Worm (Caenorhabditis elegans) whole organism, L1 larva: Measurements from ENCODE around the gene gldi-9.
A peak's percentile ranks its signal among the peaks of the same experiment; 100 is the strongest.

Experiments used
- C04F5.9 ChIP-seq: sonication (generic microtip); optimal IDR thresholded peaks from 2 replicates; lab custom pipeline; 2016; ENCODE audit warnings: missing genetic modification characterization, missing compliant biosample characterization
- C16A3.4 ChIP-seq: fragments of 150-350 bp; optimal IDR thresholded peaks from 2 replicates; lab custom pipeline; 2014; ENCODE audit warnings: missing biosample characterization, missing genetic modification characterization
- C34B4.2 ChIP-seq: sonication (generic microtip); optimal IDR thresholded peaks from 2 replicates; lab custom pipeline; 2017; ENCODE audit warnings: mild to moderate bottlenecking, missing genetic modification characterization, missing compliant biosample characterization
- F16B12.6 ChIP-seq: fragments of 150-350 bp; optimal IDR thresholded peaks from 2 replicates; lab custom pipeline; 2014; ENCODE audit warnings: missing biosample characterization, missing genetic modification characterization
- alr-1 ChIP-seq: fragments of 200-800 bp; sonication (Bioruptor generic); optimal IDR thresholded peaks from 2 replicates; lab custom pipeline; 2018; ENCODE audit warnings: borderline replicate concordance, mild to moderate bottlenecking, missing genetic modification characterization, missing compliant biosample characterization
- ama-1 ChIP-seq: fragments of 150-350 bp; optimal IDR thresholded peaks from 2 replicates; lab custom pipeline; 2014
- blmp-1 ChIP-seq: fragments of 150-350 bp; optimal IDR thresholded peaks from 2 replicates; lab custom pipeline; 2014; ENCODE audit warnings: missing biosample characterization, missing genetic modification characterization
- ceh-63 ChIP-seq: fragments of 200-800 bp; sonication (Bioruptor generic); optimal IDR thresholded peaks from 2 replicates; lab custom pipeline; 2018; ENCODE audit warnings: mild to moderate bottlenecking, missing genetic modification characterization, missing compliant biosample characterization
- ceh-90 ChIP-seq: sonication (generic microtip); optimal IDR thresholded peaks from 2 replicates; lab custom pipeline; 2016; ENCODE audit warnings: missing genetic modification characterization, missing compliant biosample characterization
- ces-1 ChIP-seq: fragments of 150-350 bp; optimal IDR thresholded peaks from 2 replicates; lab custom pipeline; 2014; ENCODE audit warnings: missing biosample characterization, missing genetic modification reagents, missing genetic modification characterization
- dpl-1 ChIP-seq, 3 experiments: fragments of 150-350 bp in 2 of 3; sonication (generic microtip) in 1 of 3; optimal IDR thresholded peaks; 2 replicates each; lab custom pipeline; 2014 to 2017; ENCODE audit warnings: missing biosample characterization in 3 of 3, missing genetic modification characterization in 3 of 3, missing genetic modification reagents in 3 of 3
- efl-3 ChIP-seq: fragments of 200-800 bp; sonication (Bioruptor generic); optimal IDR thresholded peaks from 2 replicates; lab custom pipeline; 2018; ENCODE audit warnings: mild to moderate bottlenecking, missing genetic modification characterization, missing compliant biosample characterization
- egl-27 ChIP-seq, 2 experiments: fragments of 150-350 bp in 1 of 2; sonication (generic microtip); optimal IDR thresholded peaks; 3 replicates each; lab custom pipeline; 2017 to 2018; ENCODE audit warnings: missing biosample characterization in 2 of 2, missing genetic modification characterization in 2 of 2, missing genetic modification reagents in 2 of 2
- elt-2 ChIP-seq: sonication (generic microtip); optimal IDR thresholded peaks from 2 replicates; lab custom pipeline; 2016; ENCODE audit warnings: missing genetic modification characterization, mild to moderate bottlenecking, inconsistent platforms, missing compliant biosample characterization, missing genetic modification reagents
- elt-3 ChIP-seq, 6 experiments: fragments of 150-350 bp in 1 of 6; sonication (generic microtip); optimal IDR thresholded peaks; 2 replicates each; lab custom pipeline; 2017 to 2018; ENCODE audit warnings: missing biosample characterization in 6 of 6, missing genetic modification characterization in 6 of 6, inconsistent platforms in 1 of 6
- fkh-10 ChIP-seq: sonication (generic microtip); optimal IDR thresholded peaks from 2 replicates; lab custom pipeline; 2017; ENCODE audit warnings: missing biosample characterization, missing genetic modification reagents, missing genetic modification characterization
- fkh-4 ChIP-seq: sonication (generic microtip); optimal IDR thresholded peaks from 2 replicates; lab custom pipeline; 2016; ENCODE audit warnings: missing compliant biosample characterization, missing genetic modification characterization, borderline replicate concordance
- fkh-8 ChIP-seq: sonication (generic microtip); optimal IDR thresholded peaks from 2 replicates; lab custom pipeline; 2016; ENCODE audit warnings: mild to moderate bottlenecking, missing genetic modification characterization, missing compliant biosample characterization
- fos-1 ChIP-seq: fragments of 150-350 bp; optimal IDR thresholded peaks from 2 replicates; lab custom pipeline; 2014; ENCODE audit warnings: missing biosample characterization, missing genetic modification characterization
- hlh-17 ChIP-seq: fragments of 200-800 bp; sonication (Bioruptor generic); optimal IDR thresholded peaks from 2 replicates; lab custom pipeline; 2018; ENCODE audit warnings: missing genetic modification characterization, mild to moderate bottlenecking, missing compliant biosample characterization, moderate library complexity, borderline replicate concordance
- hlh-4 ChIP-seq: sonication (generic microtip); optimal IDR thresholded peaks from 2 replicates; lab custom pipeline; 2016; ENCODE audit warnings: mild to moderate bottlenecking, missing genetic modification characterization, missing compliant biosample characterization
- irx-1 ChIP-seq: sonication (generic microtip); optimal IDR thresholded peaks from 2 replicates; lab custom pipeline; 2016; ENCODE audit warnings: missing genetic modification characterization, missing compliant biosample characterization
- lin-13 ChIP-seq: fragments of 150-350 bp; optimal IDR thresholded peaks from 2 replicates; lab custom pipeline; 2014; ENCODE audit warnings: missing biosample characterization, missing genetic modification reagents, missing genetic modification characterization
- lin-15B ChIP-seq: fragments of 150-350 bp; sonication (generic microtip); optimal IDR thresholded peaks from 3 replicates; lab custom pipeline; 2014; ENCODE audit warnings: missing biosample characterization, missing genetic modification characterization
- lin-39 ChIP-seq: fragments of 150-350 bp; optimal IDR thresholded peaks from 2 replicates; lab custom pipeline; 2014; ENCODE audit warnings: missing biosample characterization, missing genetic modification reagents, missing genetic modification characterization
- mep-1 ChIP-seq: fragments of 150-350 bp; optimal IDR thresholded peaks from 2 replicates; lab custom pipeline; 2014; ENCODE audit warnings: missing biosample characterization, missing genetic modification characterization
- nhr-11 ChIP-seq: fragments of 150-350 bp; optimal IDR thresholded peaks from 2 replicates; lab custom pipeline; 2014; ENCODE audit warnings: missing biosample characterization, missing genetic modification characterization
- nhr-12 ChIP-seq: sonication (generic microtip); optimal IDR thresholded peaks from 2 replicates; lab custom pipeline; 2017; ENCODE audit warnings: missing biosample characterization, missing genetic modification characterization
- nhr-20 ChIP-seq: sonication (generic microtip); optimal IDR thresholded peaks from 2 replicates; lab custom pipeline; 2016; ENCODE audit warnings: mild to moderate bottlenecking, missing genetic modification characterization, missing compliant biosample characterization
- nhr-237 ChIP-seq: fragments of 150-350 bp; optimal IDR thresholded peaks from 2 replicates; lab custom pipeline; 2014; ENCODE audit warnings: missing biosample characterization, missing genetic modification characterization
- nhr-71 ChIP-seq: sonication (generic microtip); optimal IDR thresholded peaks from 2 replicates; lab custom pipeline; 2016; ENCODE audit warnings: mild to moderate bottlenecking, missing genetic modification characterization, moderate library complexity, missing compliant biosample characterization
- nhr-77 ChIP-seq: fragments of 150-350 bp; optimal IDR thresholded peaks from 2 replicates; lab custom pipeline; 2014; ENCODE audit warnings: missing biosample characterization, missing genetic modification characterization
- nhr-90 ChIP-seq: sonication (generic microtip); optimal IDR thresholded peaks from 2 replicates; lab custom pipeline; 2016; ENCODE audit warnings: mild to moderate bottlenecking, missing genetic modification characterization, missing compliant biosample characterization; ENCODE audit not compliant: poor library complexity
- pax-3 ChIP-seq: fragments of 200-800 bp; sonication (Bioruptor generic); optimal IDR thresholded peaks from 2 replicates; lab custom pipeline; 2018; ENCODE audit warnings: mild to moderate bottlenecking, missing genetic modification characterization, moderate library complexity, missing compliant biosample characterization
- skn-1 ChIP-seq: fragments of 150-350 bp; optimal IDR thresholded peaks from 2 replicates; lab custom pipeline; 2014; ENCODE audit warnings: missing biosample characterization, missing genetic modification characterization
- snpc-4 ChIP-seq: fragments of 150-350 bp; optimal IDR thresholded peaks from 2 replicates; lab custom pipeline; 2014; ENCODE audit warnings: missing biosample characterization, missing genetic modification characterization
- snu-23 ChIP-seq: sonication (generic microtip); optimal IDR thresholded peaks from 2 replicates; lab custom pipeline; 2016; ENCODE audit warnings: missing genetic modification characterization, missing compliant biosample characterization
- sptf-1 ChIP-seq: fragments of 150-350 bp; optimal IDR thresholded peaks from 2 replicates; lab custom pipeline; 2014; ENCODE audit warnings: missing biosample characterization, missing genetic modification characterization
- sup-37 ChIP-seq: fragments of 200-800 bp; sonication (Bioruptor generic); optimal IDR thresholded peaks from 2 replicates; lab custom pipeline; 2018; ENCODE audit warnings: mild to moderate bottlenecking, missing genetic modification characterization, missing compliant biosample characterization
- tbx-2 ChIP-seq: sonication (generic microtip); optimal IDR thresholded peaks from 2 replicates; lab custom pipeline; 2016; ENCODE audit warnings: missing genetic modification characterization, missing compliant biosample characterization
- tlp-1 ChIP-seq: fragments of 150-350 bp; optimal IDR thresholded peaks from 2 replicates; lab custom pipeline; 2014; ENCODE audit warnings: missing biosample characterization, missing genetic modification characterization
- unc-86 ChIP-seq: sonication (generic microtip); optimal IDR thresholded peaks from 2 replicates; lab custom pipeline; 2016; ENCODE audit warnings: missing genetic modification characterization, missing compliant biosample characterization
- xbp-1 ChIP-seq: sonication (generic microtip); optimal IDR thresholded peaks from 2 replicates; lab custom pipeline; 2016; ENCODE audit warnings: missing genetic modification characterization, missing compliant biosample characterization
- ztf-11 ChIP-seq, 2 experiments: sonication (generic microtip); optimal IDR thresholded peaks; 2 replicates each; lab custom pipeline; 2016 to 2017; ENCODE audit warnings: missing genetic modification characterization in 2 of 2, missing biosample characterization in 1 of 2, missing compliant biosample characterization in 1 of 2
- ztf-4 ChIP-seq: fragments of 150-350 bp; optimal IDR thresholded peaks from 2 replicates; lab custom pipeline; 2014; ENCODE audit warnings: missing biosample characterization, missing genetic modification characterization

gldi-9 gene

DNA sequence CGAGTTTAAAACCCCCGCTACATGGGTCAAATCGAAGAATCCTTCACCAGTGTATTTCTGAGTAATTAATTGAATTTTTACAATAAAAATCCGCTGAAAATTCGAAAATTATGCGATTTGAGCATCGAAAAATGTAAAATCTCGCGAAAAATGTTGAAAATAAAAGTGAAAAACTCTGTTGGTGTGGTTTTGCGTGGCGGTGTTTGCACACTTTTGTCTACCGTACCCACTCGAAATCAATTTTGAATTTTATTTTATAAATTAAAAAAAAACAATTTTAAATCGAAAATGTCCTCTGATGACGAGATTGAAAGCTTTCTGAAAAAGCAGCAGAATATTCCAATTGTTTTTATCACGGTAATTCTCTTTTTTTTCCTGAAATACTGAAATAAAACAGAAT, 24.6 kb upstream of the gldi-9 start, which contains the start of gene Y71H2AM.6 (continued):
- peak; percentile 23 for TF ChIP-seq fos-1 (tag; lab: Kevin White, UChicago)
- no peak for TF ChIP-seq efl-3 (GFP tag; lab: Kevin White, UChicago)
- peak; percentile 59 for TF ChIP-seq tbx-2 (tag; lab: Kevin White, UChicago)
- TF ChIP-seq pax-3, result peak; percentile 17
- peak; percentile 68 for TF ChIP-seq snu-23 (GFP tag; lab: Kevin White, UChicago)
- TF ChIP-seq mep-1 (tag; lab: Kevin White, UChicago), result peak; percentile 90
- TF ChIP-seq dpl-1 (GFP tag; optimal IDR thresholded peaks at IDR 0.05; lab: Kevin White, UChicago), result peak; percentile 59 to 81 (median 67)
- TF ChIP-seq nhr-237, result no peak
- TF ChIP-seq C16A3.4, result peak; percentile 44
- TF ChIP-seq xbp-1 (tag; lab: Kevin White, UChicago), result peak; percentile 57
- no peak for TF ChIP-seq lin-13
- TF ChIP-seq ceh-90, result no peak
- peak; percentile 39 for TF ChIP-seq fkh-8 (tag; lab: Kevin White, UChicago)
- peak; percentile 87 for TF ChIP-seq F16B12.6 (tag; lab: Kevin White, UChicago)
- TF ChIP-seq nhr-20 (tag; lab: Kevin White, UChicago), result peak; percentile 39
- TF ChIP-seq elt-3 (tag; optimal IDR thresholded peaks at IDR 0.05; lab: Kevin White, UChicago), result peak in 1 of 6 experiments; percentile 4
- TF ChIP-seq blmp-1, result peak; percentile 94
- no peak for TF ChIP-seq hlh-4 (tag; lab: Kevin White, UChicago)
- peak; percentile 41 for TF ChIP-seq irx-1 (tag; lab: Kevin White, UChicago)
- TF ChIP-seq ces-1 (GFP tag; lab: Kevin White, UChicago), result no peak
- TF ChIP-seq nhr-12 (tag; lab: Kevin White, UChicago), result no peak
- TF ChIP-seq unc-86, result peak; percentile 35
- TF ChIP-seq skn-1, result peak; percentile 18
- TF ChIP-seq nhr-71 (tag; lab: Kevin White, UChicago), result peak; percentile 59
- no peak for TF ChIP-seq ceh-63

- no peak for TF ChIP-seq dpl-1 (GFP tag; optimal IDR thresholded peaks at IDR 0.05; lab: Kevin White, UChicago)
- TF ChIP-seq F16B12.6 (tag; lab: Kevin White, UChicago), result peak; percentile 12
Measured at ce11 chrIII:2780283-2780682, 24.1 kb upstream of the gldi-9 start.

- TF ChIP-seq nhr-90 (tag; lab: Kevin White, UChicago) (no peak), elt-2 (tag; lab: Kevin White, UChicago) (no peak), sup-37 (no peak), hlh-17 (no peak), C16A3.4 (no peak), alr-1 (tag; lab: Kevin White, UChicago) (no peak), egl-27 (tag; optimal IDR thresholded peaks at IDR 0.05; lab: Kevin White, UChicago) (no peak), dpl-1 (GFP tag; optimal IDR thresholded peaks at IDR 0.05; lab: Kevin White, UChicago) (no peak), mep-1 (tag; lab: Kevin White, UChicago) (no peak), tlp-1 (tag; lab: Kevin White, UChicago) (no peak), fkh-8 (tag; lab: Kevin White, UChicago) (no peak), lin-15B (tag; lab: Kevin White, UChicago) (no peak), F16B12.6 (tag; lab: Kevin White, UChicago) (no peak), nhr-11 (tag; lab: Kevin White, UChicago) (no peak), fkh-10 (no peak), C04F5.9 (tag; lab: Kevin White, UChicago) (no peak)
Measured at ce11 chrIII:2778655-2779054, 22.5 kb upstream of the gldi-9 start, which contains the start of gene laf-1. Gene laf-1, minus strand, starts transcription at chrIII:2779053.

DNA sequence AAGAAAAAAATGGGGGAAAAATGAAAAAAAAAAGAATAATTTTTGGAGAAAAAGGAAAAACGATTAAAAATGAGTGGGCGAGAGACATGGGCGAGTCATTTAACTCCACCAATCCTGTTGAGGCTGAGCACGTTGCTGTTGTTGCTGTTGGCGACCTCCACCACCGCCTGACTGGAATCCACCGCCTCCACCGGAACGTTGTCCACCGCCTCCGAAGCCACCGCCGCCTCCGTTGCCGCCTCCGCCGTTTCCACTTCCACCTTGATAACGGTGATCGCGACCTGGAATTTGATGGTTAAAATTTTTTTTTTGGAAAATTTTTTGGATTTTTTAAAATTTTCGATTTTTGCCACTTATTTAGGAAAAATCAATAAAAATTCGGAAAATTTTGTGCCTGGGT, 14.6 kb upstream of the gldi-9 start:
- TF ChIP-seq nhr-71 (tag; lab: Kevin White, UChicago), result no peak
- no peak for TF ChIP-seq sup-37
- no peak for TF ChIP-seq sptf-1 (tag; lab: Kevin White, UChicago)
- no peak for TF ChIP-seq ztf-4 (tag; lab: Kevin White, UChicago)
- TF ChIP-seq hlh-17, result no peak
- no peak for TF ChIP-seq ceh-63
- no peak for TF ChIP-seq ztf-11 (tag; optimal IDR thresholded peaks at IDR 0.05; lab: Kevin White, UChicago)
- no peak for TF ChIP-seq fkh-4 (tag; lab: Kevin White, UChicago)
- TF ChIP-seq nhr-77, result no peak
- TF ChIP-seq C04F5.9 (tag; lab: Kevin White, UChicago), result no peak
- TF ChIP-seq lin-39 (tag; lab: Kevin White, UChicago), result no peak
- no peak for TF ChIP-seq tlp-1 (tag; lab: Kevin White, UChicago)
- no peak for TF ChIP-seq ces-1 (GFP tag; lab: Kevin White, UChicago)
- TF ChIP-seq elt-3 (tag; optimal IDR thresholded peaks at IDR 0.05; lab: Kevin White, UChicago), result no peak
- no peak for TF ChIP-seq C34B4.2
- TF ChIP-seq ama-1 (lab: Kevin White, UChicago), result no peak
- no peak for TF ChIP-seq snpc-4 (tag; lab: Kevin White, UChicago)
- TF ChIP-seq F16B12.6 (tag; lab: Kevin White, UChicago), result no peak
